Fruit fly (Drosophila melanogaster): Measurements from ENCODE around the gene CG18628.

dm6 chr3L:10625499-10625898, 14.0 kb upstream of the CG18628 start, which contains the start of gene CG43127:
- TF ChIP-seq pan (optimal IDR thresholded peaks at IDR 0.05) (no peak), EcR (GFP tag; optimal IDR thresholded peaks at IDR 0.05) (no peak), CG8478 (optimal IDR thresholded peaks at IDR 0.05) (no peak), psq (optimal IDR thresholded peaks at IDR 0.05) (no peak), Dll (optimal IDR thresholded peaks at IDR 0.05) (no peak)
